Worm (Caenorhabditis elegans) whole organism, L4 larva: ENCODE data around the gene Y37H2A.11.
A peak's percentile ranks its signal among the peaks of the same experiment; 100 is the strongest.

ENCODE experiments used
- F10B5.3 ChIP-seq: sonication (generic microtip); optimal IDR thresholded peaks from 2 replicates; lab custom pipeline; 2016; ENCODE audit warnings: mild to moderate bottlenecking, missing genetic modification characterization, missing compliant biosample characterization
- F37D6.2 ChIP-seq: sonication (generic microtip); optimal IDR thresholded peaks from 2 replicates; lab custom pipeline; 2016; ENCODE audit warnings: mild to moderate bottlenecking, missing genetic modification characterization, missing compliant biosample characterization
- R02D3.7 ChIP-seq: fragments of 150-350 bp; sonication (generic microtip); optimal IDR thresholded peaks from 3 replicates; lab custom pipeline; 2014; ENCODE audit warnings: missing biosample characterization, missing genetic modification characterization
- T26A8.4 ChIP-seq: fragments of 200-800 bp; sonication (Bioruptor generic); IDR thresholded peaks from 2 replicates; pipeline ENCODE4 v1.3.6; 2022; ENCODE audit warnings: missing genetic modification characterization, missing compliant biosample characterization
- ZK337.2 ChIP-seq: fragments of 200-800 bp; sonication (Bioruptor generic); IDR thresholded peaks from 2 replicates; pipeline ENCODE4 v1.3.6; 2022; ENCODE audit warnings: missing genetic modification reagents, missing genetic modification characterization, missing compliant biosample characterization
- ama-1 ChIP-seq: fragments of 150-350 bp; optimal IDR thresholded peaks from 2 replicates; lab custom pipeline; 2014; ENCODE audit warnings: inconsistent platforms, mixed read lengths
- ceh-44 ChIP-seq: fragments of 200-800 bp; sonication (Bioruptor generic); IDR thresholded peaks from 2 replicates; pipeline ENCODE4 v1.3.6; 2022; ENCODE audit warnings: missing genetic modification reagents, missing genetic modification characterization, missing compliant biosample characterization
- ces-1 ChIP-seq: fragments of 150-350 bp; sonication (generic microtip); optimal IDR thresholded peaks from 4 replicates; lab custom pipeline; 2014; ENCODE audit warnings: missing biosample characterization, missing genetic modification reagents, missing genetic modification characterization
- daf-19 ChIP-seq: fragments of 200-800 bp; sonication (Bioruptor generic); conservative IDR thresholded peaks from 2 replicates; pipeline ENCODE4 v1.3.6; 2022; ENCODE audit warnings: missing genetic modification characterization, missing compliant biosample characterization
- daf-8 ChIP-seq: fragments of 200-800 bp; sonication (Bioruptor generic); IDR thresholded peaks from 2 replicates; pipeline ENCODE4 v1.3.6; 2022; ENCODE audit warnings: missing genetic modification characterization, missing compliant biosample characterization
- dmd-6 ChIP-seq: fragments of 200-800 bp; sonication (Bioruptor generic); IDR thresholded peaks from 2 replicates; pipeline ENCODE4 v1.3.6; 2022; ENCODE audit warnings: missing genetic modification reagents, missing genetic modification characterization, missing compliant biosample characterization
- dmd-8 ChIP-seq: fragments of 200-800 bp; sonication (Bioruptor generic); IDR thresholded peaks from 2 replicates; pipeline ENCODE4 v1.3.6; 2022; ENCODE audit warnings: missing genetic modification characterization, missing compliant biosample characterization
- dmd-9 ChIP-seq: fragments of 200-800 bp; sonication (Bioruptor generic); IDR thresholded peaks from 2 replicates; pipeline ENCODE4 v1.3.6; 2022; ENCODE audit warnings: missing genetic modification reagents, missing genetic modification characterization, missing compliant biosample characterization
- dpl-1 ChIP-seq: fragments of 150-350 bp; optimal IDR thresholded peaks from 2 replicates; lab custom pipeline; 2014; ENCODE audit warnings: missing biosample characterization, missing genetic modification reagents, missing genetic modification characterization
- egl-27 ChIP-seq: sonication (generic microtip); optimal IDR thresholded peaks from 3 replicates; lab custom pipeline; 2017; ENCODE audit warnings: missing biosample characterization, missing genetic modification reagents, missing genetic modification characterization
- fkh-10 ChIP-seq: fragments of 150-350 bp; optimal IDR thresholded peaks from 2 replicates; lab custom pipeline; 2014; ENCODE audit warnings: missing biosample characterization, missing genetic modification reagents, missing genetic modification characterization
- hif-1 ChIP-seq, 2 experiments: sonication (generic microtip); optimal IDR thresholded peaks; 2 replicates each; lab custom pipeline; 2016 to 2017; ENCODE audit warnings: missing compliant biosample characterization in 2 of 2, missing genetic modification characterization in 2 of 2, missing genetic modification reagents in 2 of 2, missing genotype in 2 of 2, mild to moderate bottlenecking in 1 of 2
- hlh-11 ChIP-seq: fragments of 200-800 bp; sonication (Bioruptor generic); optimal IDR thresholded peaks from 2 replicates; lab custom pipeline; 2018; ENCODE audit warnings: mild to moderate bottlenecking, missing genetic modification characterization, missing compliant biosample characterization
- hlh-30 ChIP-seq: sonication (generic microtip); optimal IDR thresholded peaks from 2 replicates; lab custom pipeline; 2017; ENCODE audit warnings: antibody characterized with exemption, mild to moderate bottlenecking, missing genetic modification characterization, missing compliant biosample characterization; ENCODE audit not compliant: insufficient read depth
- jun-1 ChIP-seq: fragments of 150-350 bp; optimal IDR thresholded peaks from 2 replicates; lab custom pipeline; 2014; ENCODE audit warnings: missing biosample characterization, missing genetic modification reagents, missing genetic modification characterization
- lim-7 ChIP-seq: fragments of 200-800 bp; sonication (Bioruptor generic); IDR thresholded peaks from 2 replicates; pipeline ENCODE4 v1.3.6; 2022; ENCODE audit warnings: missing genetic modification characterization, missing compliant biosample characterization
- lin-15B ChIP-seq: fragments of 150-350 bp; sonication (generic microtip); optimal IDR thresholded peaks from 3 replicates; lab custom pipeline; 2014; ENCODE audit warnings: missing biosample characterization, missing genetic modification characterization
- madf-5 ChIP-seq, 2 experiments: fragments of 200-800 bp; sonication (Bioruptor generic); IDR thresholded peaks; 2 replicates each; pipeline ENCODE4 v1.3.6; 2022; ENCODE audit warnings: missing compliant biosample characterization in 2 of 2, missing genetic modification characterization in 2 of 2
- madf-9 ChIP-seq: fragments of 200-800 bp; sonication (Bioruptor generic); conservative IDR thresholded peaks from 2 replicates; pipeline ENCODE4 v1.3.6; 2022; ENCODE audit warnings: missing genetic modification reagents, missing genetic modification characterization, missing compliant biosample characterization
- mdl-1 ChIP-seq, 2 experiments: fragments of 150-350 bp in 1 of 2; sonication (generic microtip) in 1 of 2; optimal IDR thresholded peaks; 2 replicates each; lab custom pipeline; 2014 to 2017; ENCODE audit warnings: missing biosample characterization in 2 of 2, missing genetic modification characterization in 2 of 2
- mes-2 ChIP-seq: sonication (generic microtip); optimal IDR thresholded peaks from 2 replicates; lab custom pipeline; 2016; ENCODE audit warnings: missing genotype, mild to moderate bottlenecking, missing genetic modification characterization, missing compliant biosample characterization; ENCODE audit not compliant: poor library complexity, severe bottlenecking
- nhr-11 ChIP-seq: fragments of 150-350 bp; optimal IDR thresholded peaks from 2 replicates; lab custom pipeline; 2014; ENCODE audit warnings: missing biosample characterization, missing genetic modification characterization
- nhr-25 ChIP-seq: sonication (generic microtip); optimal IDR thresholded peaks from 2 replicates; lab custom pipeline; 2017; ENCODE audit warnings: missing genetic modification characterization, mild to moderate bottlenecking, missing compliant biosample characterization, antibody characterized with exemption, moderate library complexity, borderline replicate concordance; ENCODE audit not compliant: insufficient read depth
- nhr-28 ChIP-seq: fragments of 150-350 bp; optimal IDR thresholded peaks from 2 replicates; lab custom pipeline; 2014; ENCODE audit warnings: missing biosample characterization, missing genetic modification characterization
- nhr-41 ChIP-seq: fragments of 200-800 bp; sonication (Bioruptor generic); IDR thresholded peaks from 2 replicates; pipeline ENCODE4 v1.3.6; 2022; ENCODE audit warnings: missing genetic modification reagents, missing genetic modification characterization, missing compliant biosample characterization
- nhr-42 ChIP-seq: fragments of 200-800 bp; sonication (Bioruptor generic); IDR thresholded peaks from 2 replicates; pipeline ENCODE4 v1.3.6; 2022; ENCODE audit warnings: missing genetic modification characterization, missing compliant biosample characterization
- pha-4 ChIP-seq, 2 experiments: fragments of 150-350 bp in 1 of 2; fragments of 200-800 bp in 1 of 2; sonication (Bioruptor generic) in 1 of 2; IDR thresholded peaks in 1 of 2; optimal IDR thresholded peaks in 1 of 2; 2 replicates each; pipeline versions ENCODE4 v1.3.6 to Lab custom; 2014 to 2022; ENCODE audit warnings: missing genetic modification characterization in 2 of 2, missing genetic modification reagents in 2 of 2, missing biosample characterization in 1 of 2, missing compliant biosample characterization in 1 of 2
- php-3 ChIP-seq: fragments of 200-800 bp; sonication (Bioruptor generic); IDR thresholded peaks from 2 replicates; pipeline ENCODE4 v1.3.6; 2022; ENCODE audit warnings: missing genetic modification reagents, missing genetic modification characterization, missing compliant biosample characterization
- pqm-1 ChIP-seq: sonication (generic microtip); optimal IDR thresholded peaks from 2 replicates; lab custom pipeline; 2017; ENCODE audit warnings: missing biosample characterization, missing genetic modification characterization
- skn-1 ChIP-seq: fragments of 150-350 bp; optimal IDR thresholded peaks from 2 replicates; lab custom pipeline; 2014; ENCODE audit warnings: missing biosample characterization, missing genetic modification characterization
- spr-3 ChIP-seq: fragments of 200-800 bp; sonication (Bioruptor generic); optimal IDR thresholded peaks from 2 replicates; lab custom pipeline; 2018; ENCODE audit warnings: mild to moderate bottlenecking, missing genetic modification characterization, missing compliant biosample characterization
- unc-39 ChIP-seq: sonication (generic microtip); optimal IDR thresholded peaks from 2 replicates; lab custom pipeline; 2017; ENCODE audit warnings: missing biosample characterization, missing genetic modification characterization
- unc-62 ChIP-seq, 3 experiments: fragments of 150-350 bp in 1 of 3; sonication (generic microtip); optimal IDR thresholded peaks in 2 of 3; peaks in 1 of 3; 1 replicate in 1 of 3; 2 replicates in 2 of 3; lab custom pipeline; 2014 to 2017; ENCODE audit warnings: missing biosample characterization in 3 of 3, missing genetic modification characterization in 3 of 3, missing genetic modification reagents in 3 of 3, missing genotype in 1 of 3
- zfp-2 ChIP-seq: sonication (generic microtip); optimal IDR thresholded peaks from 2 replicates; lab custom pipeline; 2016; ENCODE audit warnings: mild to moderate bottlenecking, missing genetic modification characterization, missing compliant biosample characterization
- zip-11 ChIP-seq: fragments of 200-800 bp; sonication (Bioruptor generic); IDR thresholded peaks from 2 replicates; pipeline ENCODE4 v1.3.6; 2022; ENCODE audit warnings: missing genetic modification characterization, missing compliant biosample characterization
- ztf-11 ChIP-seq: fragments of 150-350 bp; optimal IDR thresholded peaks from 2 replicates; lab custom pipeline; 2014; ENCODE audit warnings: missing biosample characterization, missing genetic modification characterization

Y37H2A.11 gene

DNA sequence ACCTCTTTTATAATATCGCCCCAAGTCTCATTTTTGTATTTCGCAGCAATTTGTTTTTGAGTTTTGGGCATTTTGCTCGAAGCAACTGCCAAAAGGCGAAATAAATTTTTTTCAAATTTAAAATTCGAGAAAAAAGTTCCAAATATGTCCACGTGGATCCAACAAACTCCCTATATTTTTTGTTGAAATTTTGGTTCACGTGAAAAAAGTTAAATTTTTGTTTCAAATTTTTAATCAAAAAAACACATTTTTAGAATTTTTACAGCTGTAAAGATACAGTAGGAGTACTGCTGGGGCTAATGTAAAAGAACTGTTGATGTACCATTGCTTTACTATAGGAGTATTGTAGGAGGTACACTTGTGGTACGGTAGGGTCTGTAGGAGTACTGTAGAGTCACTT, 25.9 kb downstream of the Y37H2A.11 start, which contains the start of gene C14A6.6:
TSS of gene C14A6.6 (minus strand) at position 101 of the 400 bp plus-strand sequence.
- TF ChIP-seq hif-1 (tag; optimal IDR thresholded peaks at IDR 0.05; lab: Kevin White, UChicago) (no peak), nhr-25 (tag; lab: Kevin White, UChicago) (no peak), ceh-44 (GFP tag; lab: Robert Waterston, UW) (no peak), unc-62 (GFP tag; optimal IDR thresholded peaks at IDR 0.05 in 1 of 2; lab: Kevin White, UChicago) (peak in 1 of 2 experiments; percentile 89), unc-62 (tag; optimal IDR thresholded peaks at IDR 0.05; lab: Kevin White, UChicago) (no peak), nhr-11 (tag; lab: Kevin White, UChicago) (no peak), zip-11 (GFP tag; lab: Robert Waterston, UW) (no peak)

DNA sequence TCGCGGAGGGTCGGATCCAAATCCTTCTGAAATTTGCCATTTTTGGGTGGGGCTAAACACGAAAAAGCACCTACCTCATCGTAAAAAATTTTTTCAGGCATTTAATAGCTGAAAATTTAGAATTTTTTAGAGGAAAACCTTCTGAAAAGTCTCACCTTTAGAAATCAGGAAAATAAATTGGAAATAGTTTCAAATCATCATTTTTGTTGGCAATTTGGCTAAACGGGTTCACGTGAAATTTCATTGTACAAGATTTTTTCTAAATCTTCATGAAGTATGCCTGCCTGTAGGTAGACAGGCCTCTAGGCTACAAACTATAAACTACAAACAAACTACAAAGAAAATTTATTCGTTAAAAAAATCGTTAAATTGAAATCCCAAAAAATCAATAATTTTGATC, 27.0 kb downstream of the Y37H2A.11 start, which contains the start of gene C14A6.7:
TSS of gene C14A6.7 (minus strand) at position 101 of the 400 bp plus-strand sequence.
- TF ChIP-seq jun-1 (tag; lab: Kevin White, UChicago) (no peak), lin-15B (tag; lab: Kevin White, UChicago) (no peak), pqm-1 (tag; lab: Kevin White, UChicago) (no peak), zfp-2 (tag; lab: Kevin White, UChicago) (no peak), hlh-11 (tag; lab: Kevin White, UChicago) (no peak), nhr-28 (tag; lab: Kevin White, UChicago) (no peak), F37D6.2 (tag; lab: Kevin White, UChicago) (no peak), F10B5.3 (no peak), daf-19 (GFP tag; lab: Robert Waterston, UW) (no peak), daf-8 (no peak), pha-4 (GFP tag; IDR thresholded peaks at IDR 0.05; lab: Robert Waterston, UW) (no peak), pha-4 (tag; optimal IDR thresholded peaks at IDR 0.05; lab: Kevin White, UChicago) (no peak), dmd-6 (GFP tag; lab: Robert Waterston, UW) (no peak), dpl-1 (no peak), mes-2 (no peak), lim-7 (GFP tag; lab: Robert Waterston, UW) (no peak), ztf-11 (tag; lab: Kevin White, UChicago) (no peak), unc-39 (tag; lab: Kevin White, UChicago) (no peak), hif-1 (tag; optimal IDR thresholded peaks at IDR 0.05; lab: Kevin White, UChicago) (no peak)

DNA sequence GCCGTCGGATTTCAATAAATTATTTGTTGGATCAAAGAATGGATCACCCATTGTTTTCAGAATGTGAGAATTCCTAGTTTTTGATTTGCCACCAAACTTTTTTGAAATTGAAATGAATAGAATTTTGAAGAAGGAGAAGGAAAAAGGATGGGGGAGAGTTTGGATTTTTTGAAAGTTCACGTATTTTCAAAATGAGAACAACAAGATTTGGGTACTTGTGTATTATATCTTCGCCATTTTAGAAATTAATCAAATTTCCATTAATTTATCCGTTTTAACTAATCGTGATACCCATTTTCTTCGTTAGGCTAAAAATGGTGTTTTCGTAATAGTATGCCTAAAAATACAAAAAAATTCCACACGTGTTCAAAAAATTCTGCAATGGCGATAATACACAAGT, 30.3 kb downstream of the Y37H2A.11 start, which contains the start of gene C14A6.8:
TSS of gene C14A6.8 (minus strand) at position 101 of the 400 bp plus-strand sequence.
- TF ChIP-seq R02D3.7 (tag; lab: Kevin White, UChicago), result no peak
- no peak for TF ChIP-seq daf-19 (GFP tag; lab: Robert Waterston, UW)
- TF ChIP-seq nhr-41 (GFP tag; lab: Robert Waterston, UW), result no peak
- no peak for TF ChIP-seq ama-1 (lab: Kevin White, UChicago)
- no peak for TF ChIP-seq fkh-10 (GFP tag; lab: Kevin White, UChicago)
- no peak for TF ChIP-seq spr-3 (GFP tag; lab: Kevin White, UChicago)
- TF ChIP-seq pha-4 (GFP tag; IDR thresholded peaks at IDR 0.05; lab: Robert Waterston, UW), result no peak
- no peak for TF ChIP-seq pha-4 (tag; optimal IDR thresholded peaks at IDR 0.05; lab: Kevin White, UChicago)
- no peak for TF ChIP-seq nhr-28 (tag; lab: Kevin White, UChicago)
- no peak for TF ChIP-seq unc-39 (tag; lab: Kevin White, UChicago)
- TF ChIP-seq F10B5.3, result no peak

DNA sequence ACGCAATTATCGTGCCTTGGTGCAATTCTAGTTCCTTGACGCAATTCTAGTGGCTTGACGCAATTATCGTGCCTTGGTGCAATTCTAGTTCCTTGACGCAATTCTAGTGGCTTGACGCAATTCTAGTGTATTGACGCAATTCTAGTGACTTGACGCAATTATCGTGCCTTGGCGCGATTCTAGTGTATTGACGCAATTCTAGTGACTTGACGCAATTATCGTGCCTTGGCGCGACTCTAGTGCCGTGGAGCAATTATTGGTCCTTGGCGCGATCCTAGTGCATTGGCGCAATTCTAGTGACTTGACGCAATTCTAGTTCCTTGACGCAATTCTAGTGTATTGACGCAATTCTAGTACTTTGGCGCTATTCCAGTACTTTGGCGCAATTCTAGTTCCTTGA, 33.7 kb downstream of the Y37H2A.11 start:
- TF ChIP-seq madf-5 (GFP tag; IDR thresholded peaks at IDR 0.05; lab: Robert Waterston, UW) (peak in 1 of 2 experiments; percentile 69; a peak in 1 of 4 replicates), dmd-8 (GFP tag; lab: Robert Waterston, UW) (0 out of 2 replicates have a peak, but pooled peaks have one; percentile 35)
- TF ChIP-seq, all 104 proteins: peak for 2; not testable (repeated sequence) for 102

DNA sequence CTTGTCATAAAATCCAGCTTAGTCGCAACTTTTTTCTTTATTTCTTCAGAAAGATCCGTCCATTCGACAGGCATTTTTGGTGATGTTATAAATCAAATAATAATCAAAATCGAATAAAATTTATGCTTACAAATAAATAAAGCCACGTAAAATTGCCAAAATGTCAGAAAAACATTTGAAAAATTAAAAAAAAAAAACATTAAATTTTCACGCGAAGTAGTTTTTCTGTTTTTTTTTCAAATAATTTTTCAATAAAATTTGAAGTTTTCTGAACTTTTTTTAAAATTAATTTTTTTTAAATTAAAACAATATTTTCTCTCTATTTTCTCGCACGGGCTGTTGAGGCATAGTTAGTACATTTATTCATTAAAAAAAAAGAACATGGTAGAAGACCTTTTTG, 37.4 kb downstream of the Y37H2A.11 start, which contains the start of gene C31G12.4:
TSS of gene C31G12.4 (minus strand) at position 101 of the 400 bp plus-strand sequence.
- TF ChIP-seq skn-1 (tag; lab: Kevin White, UChicago), result no peak
- TF ChIP-seq hlh-30 (tag; lab: Kevin White, UChicago), result no peak
- no peak for TF ChIP-seq nhr-42
- TF ChIP-seq dmd-6 (GFP tag; lab: Robert Waterston, UW), result no peak
- TF ChIP-seq ces-1 (GFP tag; lab: Kevin White, UChicago), result no peak
- no peak for TF ChIP-seq php-3 (GFP tag; lab: Robert Waterston, UW)
- TF ChIP-seq T26A8.4 (GFP tag; lab: Robert Waterston, UW), result no peak
- TF ChIP-seq madf-9 (GFP tag; lab: Robert Waterston, UW), result no peak
- no peak for TF ChIP-seq egl-27
- TF ChIP-seq nhr-41 (GFP tag; lab: Robert Waterston, UW), result no peak
- no peak for TF ChIP-seq pqm-1 (tag; lab: Kevin White, UChicago)
- no peak for TF ChIP-seq F37D6.2 (tag; lab: Kevin White, UChicago)
- TF ChIP-seq fkh-10 (GFP tag; lab: Kevin White, UChicago), result no peak
- no peak for TF ChIP-seq dmd-9 (GFP tag; lab: Robert Waterston, UW)
- TF ChIP-seq ZK337.2 (GFP tag; lab: Robert Waterston, UW), result no peak
- no peak for TF ChIP-seq mdl-1 (tag; optimal IDR thresholded peaks at IDR 0.05; lab: Kevin White, UChicago)
